Fruit fly (Drosophila melanogaster) whole organism, embryonic: ENCODE measurements around the gene CG46458.

Experiments
- CG14860 ChIP-seq: fragments of 200-800 bp; sonication (Bioruptor generic); IDR thresholded peaks from 3 replicates; pipeline ENCODE4 v1.3.6; 2022; ENCODE audit warnings: missing biosample characterization, missing genetic modification characterization; ENCODE audit not compliant: partially characterized antibody
- CG15479 ChIP-seq: fragments of 200-800 bp; sonication (Bioruptor generic); optimal IDR thresholded peaks from 3 replicates; lab custom pipeline; 2019; ENCODE audit warnings: missing biosample characterization, mild to moderate bottlenecking, missing genetic modification characterization, moderate library complexity
- CG17829 ChIP-seq: fragments of 200-800 bp; optimal IDR thresholded peaks from 2 replicates; lab custom pipeline; 2019; ENCODE audit warnings: missing biosample characterization, mild to moderate bottlenecking, missing genetic modification characterization, moderate library complexity
- CG2889 ChIP-seq: fragments of 200-800 bp; sonication (Bioruptor generic); IDR thresholded peaks from 3 replicates; pipeline ENCODE4 v1.3.6; 2022; ENCODE audit warnings: missing biosample characterization, missing genetic modification characterization
- CG4360 ChIP-seq: fragments of 200-800 bp; sonication (Bioruptor generic); IDR thresholded peaks from 2 replicates; pipeline ENCODE4 v1.3.6; 2022; ENCODE audit warnings: missing biosample characterization, missing genetic modification characterization
- CG4820 ChIP-seq: fragments of 200-800 bp; sonication (Bioruptor generic); optimal IDR thresholded peaks from 3 replicates; lab custom pipeline; 2016; ENCODE audit warnings: missing biosample characterization, missing genetic modification characterization
- CG6683 ChIP-seq: fragments of 200-800 bp; sonication (Bioruptor generic); optimal IDR thresholded peaks from 2 replicates; lab custom pipeline; 2017; ENCODE audit warnings: missing biosample characterization, mild to moderate bottlenecking, missing genetic modification characterization, missing genetic modification reagents
- D ChIP-seq, 2 experiments: fragments of 200-800 bp in 1 of 2; fragments of >200 bp in 1 of 2; sonication (Bioruptor generic) in 1 of 2; optimal IDR thresholded peaks; 2 replicates in 1 of 2; 3 replicates in 1 of 2; lab custom pipeline; 2017; ENCODE audit warnings: mild to moderate bottlenecking in 1 of 2, missing biosample characterization in 1 of 2, missing genetic modification characterization in 1 of 2, missing genetic modification reagents in 1 of 2
- Dfd ChIP-seq, 2 experiments: fragments of >200 bp; optimal IDR thresholded peaks; 2 replicates each; lab custom pipeline; 2017; ENCODE audit warnings: missing biosample characterization in 2 of 2, missing genetic modification characterization in 2 of 2
- Doc2 ChIP-seq: fragments of 200-800 bp; sonication (Bioruptor generic); IDR thresholded peaks from 2 replicates; pipeline ENCODE4 v1.3.6; 2022; ENCODE audit warnings: missing biosample characterization, missing genetic modification characterization
- HLH54F ChIP-seq: fragments of 200-800 bp; sonication (Bioruptor generic); optimal IDR thresholded peaks from 3 replicates; lab custom pipeline; 2016; ENCODE audit warnings: missing biosample characterization, missing genetic modification characterization
- HmgD ChIP-seq: fragments of 200-800 bp; sonication (Bioruptor generic); optimal IDR thresholded peaks from 3 replicates; lab custom pipeline; 2016; ENCODE audit warnings: missing biosample characterization, missing genetic modification characterization
- Hr3 ChIP-seq: fragments of 200-800 bp; sonication (Bioruptor generic); optimal IDR thresholded peaks from 3 replicates; lab custom pipeline; 2016; ENCODE audit warnings: missing biosample characterization, missing genetic modification characterization
- Kr ChIP-seq: fragments of 200-800 bp; sonication (Bioruptor generic); optimal IDR thresholded peaks from 2 replicates; lab custom pipeline; 2017; ENCODE audit warnings: missing biosample characterization, mild to moderate bottlenecking, missing genetic modification characterization
- NfI ChIP-seq: fragments of 200-800 bp; sonication (Bioruptor generic); optimal IDR thresholded peaks from 3 replicates; lab custom pipeline; 2018; ENCODE audit warnings: missing biosample characterization, mild to moderate bottlenecking, missing genetic modification characterization, moderate library complexity
- Stat92E ChIP-seq, 3 experiments: fragments of >200 bp in 2 of 3; fragments of 200-800 bp in 1 of 3; sonication (Bioruptor generic) in 1 of 3; optimal IDR thresholded peaks; 2 replicates each; lab custom pipeline; 2017 to 2019; ENCODE audit warnings: missing biosample characterization in 3 of 3, missing genetic modification characterization in 3 of 3, mild to moderate bottlenecking in 1 of 3, moderate library complexity in 1 of 3
- TFAM ChIP-seq: fragments of 200-800 bp; sonication (Bioruptor generic); optimal IDR thresholded peaks from 2 replicates; lab custom pipeline; 2017; ENCODE audit warnings: missing biosample characterization, missing genetic modification characterization, inconsistent platforms
- Xrp1 ChIP-seq: fragments of 200-800 bp; sonication (Bioruptor generic); IDR thresholded peaks from 2 replicates; pipeline ENCODE4 v1.3.6; 2022; ENCODE audit warnings: missing biosample characterization, missing genetic modification characterization
- amos ChIP-seq: fragments of 200-800 bp; sonication (Bioruptor generic); IDR thresholded peaks from 2 replicates; pipeline ENCODE4 v1.3.6; 2022; ENCODE audit warnings: missing biosample characterization, missing genetic modification characterization; ENCODE audit not compliant: partially characterized antibody
- bcd ChIP-seq: fragments of 200-800 bp; sonication (Bioruptor generic); optimal IDR thresholded peaks from 2 replicates; lab custom pipeline; 2017; ENCODE audit warnings: missing biosample characterization, mild to moderate bottlenecking, missing genetic modification characterization
- bowl ChIP-seq: fragments of 200-800 bp; sonication (Bioruptor generic); IDR thresholded peaks from 2 replicates; pipeline ENCODE4 v1.3.6; 2022; ENCODE audit warnings: missing biosample characterization, missing genetic modification characterization
- cad ChIP-seq: fragments of >200 bp; optimal IDR thresholded peaks from 2 replicates; lab custom pipeline; 2017; ENCODE audit warnings: missing biosample characterization, missing genetic modification characterization
- cas ChIP-seq: fragments of 200-800 bp; sonication (Bioruptor generic); IDR thresholded peaks from 2 replicates; pipeline ENCODE4 v1.3.6; 2022; ENCODE audit warnings: missing biosample characterization, missing genetic modification characterization
- cg ChIP-seq: fragments of 200-800 bp; sonication (Bioruptor generic); optimal IDR thresholded peaks from 3 replicates; lab custom pipeline; 2019; ENCODE audit warnings: missing biosample characterization, mild to moderate bottlenecking, missing genetic modification characterization, moderate library complexity
- chn ChIP-seq: fragments of 200-800 bp; sonication (Bioruptor generic); optimal IDR thresholded peaks from 2 replicates; lab custom pipeline; 2016; ENCODE audit warnings: missing biosample characterization, missing genetic modification characterization
- crol ChIP-seq: fragments of 200-800 bp; sonication (Bioruptor generic); IDR thresholded peaks from 2 replicates; pipeline ENCODE4 v1.3.6; 2022; ENCODE audit warnings: missing biosample characterization, missing genetic modification characterization
- disco-r ChIP-seq: fragments of 200-800 bp; sonication (Bioruptor generic); optimal IDR thresholded peaks from 2 replicates; lab custom pipeline; 2016; ENCODE audit warnings: missing biosample characterization, missing genetic modification characterization
- dm ChIP-seq: fragments of 200-800 bp; sonication (Bioruptor generic); optimal IDR thresholded peaks from 3 replicates; lab custom pipeline; 2016; ENCODE audit warnings: missing biosample characterization, missing genetic modification characterization
- ewg ChIP-seq: fragments of 200-800 bp; sonication (Bioruptor generic); optimal IDR thresholded peaks from 3 replicates; lab custom pipeline; 2017; ENCODE audit warnings: mild to moderate bottlenecking, missing biosample characterization, missing genetic modification reagents, missing genetic modification characterization
- fd102C ChIP-seq: fragments of 200-800 bp; sonication (Bioruptor generic); optimal IDR thresholded peaks from 2 replicates; lab custom pipeline; 2018; ENCODE audit warnings: missing biosample characterization, mild to moderate bottlenecking, missing genetic modification characterization, moderate library complexity
- ind ChIP-seq: fragments of 200-800 bp; sonication (Bioruptor generic); optimal IDR thresholded peaks from 3 replicates; lab custom pipeline; 2016; ENCODE audit warnings: missing biosample characterization, missing genetic modification characterization
- inv ChIP-seq: fragments of 200-800 bp; sonication (Bioruptor generic); IDR thresholded peaks from 2 replicates; pipeline ENCODE4 v1.3.6; 2022; ENCODE audit warnings: missing biosample characterization, missing genetic modification characterization; ENCODE audit not compliant: partially characterized antibody
- mirr ChIP-seq: fragments of 200-800 bp; sonication (Bioruptor generic); optimal IDR thresholded peaks from 3 replicates; lab custom pipeline; 2018; ENCODE audit warnings: missing biosample characterization, mild to moderate bottlenecking, missing genetic modification characterization
- pros ChIP-seq: fragments of 200-800 bp; sonication (Bioruptor generic); optimal IDR thresholded peaks from 3 replicates; lab custom pipeline; 2019; ENCODE audit warnings: missing biosample characterization, mild to moderate bottlenecking, missing genetic modification characterization, moderate library complexity
- ro ChIP-seq: fragments of 200-800 bp; sonication (Bioruptor generic); IDR thresholded peaks from 2 replicates; pipeline ENCODE4 v1.3.6; 2022; ENCODE audit warnings: missing biosample characterization, missing genetic modification characterization
- row ChIP-seq: fragments of 200-800 bp; sonication (Bioruptor generic); IDR thresholded peaks from 3 replicates; pipeline ENCODE4 v1.3.6; 2022; ENCODE audit warnings: missing biosample characterization, missing genetic modification characterization
- scrt ChIP-seq: fragments of 200-800 bp; sonication (Bioruptor generic); optimal IDR thresholded peaks from 2 replicates; lab custom pipeline; 2018; ENCODE audit warnings: missing biosample characterization, mild to moderate bottlenecking, missing genetic modification characterization, moderate library complexity
- sob ChIP-seq: fragments of 200-800 bp; sonication (Bioruptor generic); IDR thresholded peaks from 2 replicates; pipeline ENCODE4 v1.3.6; 2022; ENCODE audit warnings: missing biosample characterization, missing genetic modification characterization
- tll ChIP-seq, 2 experiments: fragments of 200-800 bp in 1 of 2; fragments of >200 bp in 1 of 2; sonication (Bioruptor generic) in 1 of 2; optimal IDR thresholded peaks; 2 replicates each; lab custom pipeline; 2017 to 2019; ENCODE audit warnings: missing biosample characterization in 2 of 2, missing genetic modification characterization in 2 of 2, mild to moderate bottlenecking in 1 of 2, moderate library complexity in 1 of 2
- tx ChIP-seq: fragments of 200-800 bp; sonication (Bioruptor generic); optimal IDR thresholded peaks from 2 replicates; lab custom pipeline; 2016; ENCODE audit warnings: missing biosample characterization, missing genetic modification characterization
- unpg ChIP-seq: fragments of 200-800 bp; sonication (Bioruptor generic); optimal IDR thresholded peaks from 3 replicates; lab custom pipeline; 2018; ENCODE audit warnings: missing biosample characterization, mild to moderate bottlenecking, missing genetic modification characterization, moderate library complexity
- vvl ChIP-seq: fragments of 200-800 bp; sonication (Bioruptor generic); IDR thresholded peaks from 2 replicates; pipeline ENCODE4 v1.3.6; 2022; ENCODE audit warnings: missing biosample characterization, missing genetic modification characterization
- zen ChIP-seq: fragments of 200-800 bp; sonication (Bioruptor generic); optimal IDR thresholded peaks from 3 replicates; lab custom pipeline; 2018; ENCODE audit warnings: missing biosample characterization, mild to moderate bottlenecking, missing genetic modification characterization, moderate library complexity

CG46458 gene

DNA sequence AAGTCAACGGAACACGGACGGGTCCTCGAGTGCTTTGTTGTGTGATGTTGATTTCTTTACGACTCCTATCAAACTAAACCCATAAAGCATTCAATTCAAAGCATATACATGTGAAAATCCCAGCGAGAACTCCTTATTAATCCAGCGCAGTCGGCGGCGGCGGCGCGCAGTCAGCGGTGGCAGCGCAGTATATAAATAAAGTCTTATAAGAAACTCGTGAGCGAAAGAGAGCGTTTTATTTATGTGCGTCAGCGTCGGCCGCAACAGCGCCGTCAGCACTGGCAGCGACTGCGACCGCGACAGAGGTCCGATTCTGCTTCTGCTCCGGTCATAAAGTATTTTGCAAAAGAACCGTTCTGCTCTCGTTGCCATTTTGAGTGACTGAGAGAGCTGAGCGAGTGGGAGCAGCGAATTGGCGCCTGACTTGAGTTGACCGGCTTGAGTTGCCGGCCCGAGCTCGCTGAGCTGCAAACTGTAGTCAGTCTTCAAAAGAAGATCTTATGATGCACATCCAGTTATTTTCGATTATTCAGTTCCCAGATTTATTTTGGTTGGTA lies 41.1 kb upstream of the CG46458 start, which contains the start of gene Antp (continued):
- TF ChIP-seq cad, result peak; percentile 91
- TF ChIP-seq, all 482 proteins: peak for 11

DNA sequence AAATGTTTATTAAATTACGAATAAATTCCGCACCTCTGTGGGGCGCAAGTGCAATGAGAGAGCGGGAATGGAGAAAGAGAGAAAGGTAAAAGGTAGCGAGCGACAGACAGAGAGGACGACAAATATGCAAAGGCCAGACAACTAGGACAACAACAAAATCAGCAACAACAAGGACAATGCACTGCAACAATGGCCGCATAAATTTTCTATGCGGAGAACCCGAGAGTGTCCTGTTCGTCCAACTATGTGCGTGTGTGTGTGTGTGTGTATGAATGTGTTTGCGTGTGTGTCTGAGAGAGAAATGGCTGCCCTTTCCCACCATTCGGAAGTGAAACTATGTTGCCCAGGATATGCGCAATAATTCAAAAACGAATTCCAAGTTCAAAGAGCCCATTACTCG lies 38.8 kb upstream of the CG46458 start:
- peak; percentile 65 for TF ChIP-seq CG4360 (GFP tag; lab: Robert Waterston, UW)
- TF ChIP-seq cg (GFP tag; lab: Kevin White, UChicago), result peak; percentile 36
- peak; percentile 6 for TF ChIP-seq cad
- peak; percentile 80 for TF ChIP-seq D (optimal IDR thresholded peaks at IDR 0.05; lab: Kevin White, UChicago)
- no peak for TF ChIP-seq D (GFP tag; optimal IDR thresholded peaks at IDR 0.05; lab: Kevin White, UChicago)
- TF ChIP-seq dm (GFP tag; lab: Kevin White, UChicago), result no peak
- TF ChIP-seq CG15479 (GFP tag; lab: Kevin White, UChicago), result peak; percentile 65
- TF ChIP-seq, all 482 proteins: peak for 5

DNA sequence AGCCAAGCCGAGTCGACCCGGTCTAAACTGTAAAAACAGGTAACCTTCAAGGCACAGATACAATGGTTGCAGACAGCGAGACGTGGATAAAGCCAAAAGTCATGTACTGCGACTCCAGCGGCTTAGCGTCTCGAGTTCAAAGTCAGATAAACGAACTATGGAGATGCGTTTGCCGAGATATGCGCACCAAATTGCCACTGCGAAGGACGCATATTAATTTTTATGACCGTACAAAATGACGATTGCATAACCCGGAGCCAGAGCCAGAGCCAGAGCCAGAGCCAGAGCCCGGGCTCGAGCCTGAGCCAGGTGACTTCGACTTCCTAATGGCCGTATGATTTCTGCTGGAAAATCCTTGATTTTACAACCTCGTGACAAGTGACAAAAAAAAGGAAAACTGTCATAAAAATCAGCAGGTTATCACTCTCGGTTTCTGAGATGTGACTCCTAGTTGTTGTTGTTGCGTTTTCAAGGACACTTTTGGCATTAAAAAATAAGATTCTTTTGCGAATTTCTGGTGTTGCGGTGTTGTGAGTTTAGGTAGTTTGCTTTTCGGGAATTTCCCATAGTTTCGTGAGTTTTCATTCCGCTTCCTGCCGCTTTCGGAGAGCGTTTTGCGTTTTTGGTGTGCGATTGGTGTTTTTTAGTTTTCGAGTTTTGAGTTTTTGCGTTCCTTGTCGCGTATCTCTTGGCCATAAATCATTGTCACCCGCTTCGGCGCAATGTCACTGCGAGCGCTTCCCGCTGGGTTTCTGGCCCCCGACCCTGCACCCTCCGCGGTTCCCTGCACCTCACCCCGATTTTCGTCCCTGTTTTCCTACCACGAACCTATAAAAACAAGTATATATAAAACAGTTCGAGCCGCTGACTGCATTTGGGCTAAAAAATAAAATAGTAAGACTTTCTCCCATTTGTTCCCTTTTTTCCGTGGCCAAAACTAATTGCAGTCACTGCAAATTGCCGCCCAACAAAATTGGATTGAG lies 36.7 kb upstream of the CG46458 start:
- TF ChIP-seq row (GFP tag; lab: Robert Waterston, UW), result no peak
- peak; percentile 80 for TF ChIP-seq zen (tag; lab: Kevin White, UChicago)
- no peak for TF ChIP-seq ro (GFP tag; lab: Robert Waterston, UW)
- no peak for TF ChIP-seq bowl
- no peak for TF ChIP-seq CG2889
- TF ChIP-seq CG14860 (GFP tag; lab: Robert Waterston, UW), result 0 out of 3 replicates have a peak, but pooled peaks have one; percentile 13
- no peak for TF ChIP-seq scrt
- peak; percentile 92 for TF ChIP-seq cad
- TF ChIP-seq HLH54F (GFP tag; lab: Kevin White, UChicago), result no peak
- TF ChIP-seq unpg (GFP tag; lab: Kevin White, UChicago), result no peak
- TF ChIP-seq sob, result no peak
- no peak for TF ChIP-seq CG4820 (GFP tag; lab: Kevin White, UChicago)
- TF ChIP-seq crol, result peak; percentile 55
- no peak for TF ChIP-seq Kr
- no peak for TF ChIP-seq chn
- TF ChIP-seq CG15479 (GFP tag; lab: Kevin White, UChicago), result peak; percentile 86
- peak in 1 of 2 experiments; percentile 99 for TF ChIP-seq tll (GFP tag; optimal IDR thresholded peaks at IDR 0.05; lab: Kevin White, UChicago)
- TF ChIP-seq CG6683, result no peak
- peak; percentile 22; the same call in 1 of the 2 replicates for TF ChIP-seq CG4360 (GFP tag; lab: Robert Waterston, UW)

DNA sequence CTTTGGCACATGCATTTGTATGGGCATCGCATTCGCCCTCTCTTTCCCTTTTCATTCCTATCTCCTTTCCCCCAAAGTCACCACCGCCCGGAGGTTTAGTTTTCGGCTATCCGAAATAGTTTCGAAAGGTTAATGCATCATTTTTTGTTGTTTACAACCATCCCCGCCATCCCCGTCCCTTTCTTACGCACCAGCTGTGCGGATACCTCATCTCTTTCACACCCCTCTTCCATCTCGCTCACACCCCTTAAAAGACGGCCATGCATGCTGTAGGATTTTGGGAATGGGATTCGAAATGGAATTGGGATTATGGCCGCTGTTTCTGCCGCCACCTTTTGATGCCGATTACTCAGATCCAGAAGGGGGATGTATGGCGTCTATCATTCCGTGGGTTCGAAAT lies 33.7 kb upstream of the CG46458 start:
- TF ChIP-seq Stat92E (GFP tag; optimal IDR thresholded peaks at IDR 0.05; lab: Kevin White, UChicago), result peak in 1 of 3 experiments; percentile 27
- TF ChIP-seq Hr3 (GFP tag; lab: Kevin White, UChicago), result no peak
- no peak for TF ChIP-seq cas (GFP tag; lab: Robert Waterston, UW)
- TF ChIP-seq Dfd (GFP tag; optimal IDR thresholded peaks at IDR 0.05; lab: Kevin White, UChicago), result no peak
- no peak for TF ChIP-seq fd102C (GFP tag; lab: Kevin White, UChicago)
- 0 out of 2 replicates have a peak, but pooled peaks have one; percentile 14 for TF ChIP-seq amos (GFP tag; lab: Robert Waterston, UW)
- TF ChIP-seq Doc2 (GFP tag; lab: Robert Waterston, UW), result no peak
- no peak for TF ChIP-seq inv (GFP tag; lab: Robert Waterston, UW)
- TF ChIP-seq tx (GFP tag; lab: Kevin White, UChicago), result no peak
- TF ChIP-seq ewg (GFP tag; lab: Kevin White, UChicago), result peak; percentile 53
- TF ChIP-seq vvl (GFP tag; lab: Robert Waterston, UW), result peak; percentile 33
- TF ChIP-seq bcd (GFP tag; lab: Kevin White, UChicago), result no peak
- no peak for TF ChIP-seq TFAM (GFP tag; lab: Kevin White, UChicago)
- TF ChIP-seq ind, result no peak
- TF ChIP-seq NfI (GFP tag; lab: Kevin White, UChicago), result no peak
- TF ChIP-seq pros (GFP tag; lab: Kevin White, UChicago), result peak; percentile 95
- TF ChIP-seq CG17829 (tag; lab: Kevin White, UChicago), result peak; percentile 48
- TF ChIP-seq disco-r (GFP tag; lab: Kevin White, UChicago), result no peak
- TF ChIP-seq Xrp1 (GFP tag; lab: Robert Waterston, UW), result no peak
- TF ChIP-seq HmgD (GFP tag; lab: Kevin White, UChicago), result peak; percentile 43
- no peak for TF ChIP-seq mirr (GFP tag; lab: Kevin White, UChicago)
